Fruit fly (Drosophila melanogaster) S2 (cell line): ENCODE results near the gene heix.

ENCODE experiments used
- CG8478 ChIP-seq: fragments of >200 bp; optimal IDR thresholded peaks from 2 replicates; lab custom pipeline; 2018
- CTCF ChIP-seq, 2 experiments: fragments of >200 bp; optimal IDR thresholded peaks; 2 replicates each; lab custom pipeline; 2018

DNA sequence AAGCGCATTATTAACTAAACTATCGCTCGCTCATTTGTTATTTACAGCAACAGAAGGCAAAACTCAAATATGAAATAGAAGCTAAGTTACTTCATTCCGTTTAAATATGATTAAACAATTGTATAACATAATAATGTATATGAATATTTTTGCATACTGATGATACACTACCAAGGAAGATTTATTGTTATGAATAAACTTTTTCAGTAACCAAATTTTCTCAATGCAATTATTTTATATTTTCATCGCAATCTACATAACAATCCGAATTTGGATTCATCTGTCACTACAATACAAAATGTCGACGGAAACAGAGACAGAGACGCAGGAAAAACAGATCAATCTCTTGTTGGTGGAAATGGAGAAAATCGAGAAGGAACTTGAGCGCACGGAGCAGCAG lies 8.7 kb downstream of the heix start, which contains the start of gene CG17329:
- no peak for TF ChIP-seq CTCF (optimal IDR thresholded peaks at IDR 0.05; lab: Kevin White, UChicago)
- no peak for TF ChIP-seq CG8478
